Fruit fly (Drosophila melanogaster) whole organism, prepupa: ENCODE data around the gene CG5708.

Experiments
- CG10669 ChIP-seq: fragments of 200-800 bp; sonication (Bioruptor generic); optimal IDR thresholded peaks from 3 replicates; lab custom pipeline; 2018; ENCODE audit warnings: missing biosample characterization, mild to moderate bottlenecking, missing genetic modification characterization, moderate library complexity
- CG11902 ChIP-seq: fragments of 200-800 bp; sonication (Bioruptor generic); optimal IDR thresholded peaks from 3 replicates; lab custom pipeline; 2016; ENCODE audit warnings: missing biosample characterization, missing genetic modification characterization
- CG15336 ChIP-seq: fragments of 200-800 bp; sonication (Bioruptor generic); IDR thresholded peaks from 2 replicates; pipeline ENCODE4 v1.3.6; 2022; ENCODE audit warnings: missing biosample characterization, missing genetic modification characterization
- CG16779 ChIP-seq: fragments of 200-800 bp; sonication (Bioruptor generic); optimal IDR thresholded peaks from 3 replicates; lab custom pipeline; 2017; ENCODE audit warnings: missing biosample characterization, mild to moderate bottlenecking, missing genetic modification characterization
- CG3032 ChIP-seq: fragments of 200-800 bp; optimal IDR thresholded peaks from 2 replicates; lab custom pipeline; 2019; ENCODE audit warnings: missing biosample characterization, mild to moderate bottlenecking, missing genetic modification characterization, moderate library complexity
- CG4318 ChIP-seq: fragments of 200-800 bp; sonication (Bioruptor generic); optimal IDR thresholded peaks from 3 replicates; lab custom pipeline; 2017; ENCODE audit warnings: missing biosample characterization, mild to moderate bottlenecking, missing genetic modification characterization
- CG6163 ChIP-seq: fragments of 200-800 bp; sonication (Bioruptor generic); IDR thresholded peaks from 3 replicates; pipeline ENCODE4 v1.3.6; 2022; ENCODE audit warnings: missing biosample characterization, missing genetic modification characterization
- CG6808 ChIP-seq: fragments of 200-800 bp; sonication (Bioruptor generic); optimal IDR thresholded peaks from 3 replicates; lab custom pipeline; 2017; ENCODE audit warnings: missing biosample characterization, missing genetic modification characterization, mild to moderate bottlenecking, moderate library complexity, missing genetic modification reagents
- CG9139 ChIP-seq: fragments of 200-800 bp; sonication (Bioruptor generic); optimal IDR thresholded peaks from 3 replicates; lab custom pipeline; 2017; ENCODE audit warnings: missing biosample characterization, mild to moderate bottlenecking, missing genetic modification characterization
- Hr4 ChIP-seq: fragments of 200-800 bp; sonication (Bioruptor generic); optimal IDR thresholded peaks from 3 replicates; lab custom pipeline; 2016; ENCODE audit warnings: missing biosample characterization, missing genetic modification characterization
- Met ChIP-seq: fragments of 200-800 bp; sonication (Bioruptor generic); optimal IDR thresholded peaks from 3 replicates; lab custom pipeline; 2016; ENCODE audit warnings: missing biosample characterization, missing genetic modification characterization
- OdsH ChIP-seq: fragments of 200-800 bp; sonication (Bioruptor generic); optimal IDR thresholded peaks from 3 replicates; lab custom pipeline; 2016; ENCODE audit warnings: missing biosample characterization, missing genetic modification characterization
- fd59A ChIP-seq: fragments of 200-800 bp; sonication (Bioruptor generic); optimal IDR thresholded peaks from 2 replicates; lab custom pipeline; 2017; ENCODE audit warnings: missing biosample characterization, mild to moderate bottlenecking, missing genetic modification characterization, missing genetic modification reagents
- ss ChIP-seq, 2 experiments: fragments of 200-800 bp; sonication (Bioruptor generic); optimal IDR thresholded peaks; 2 replicates in 1 of 2; 3 replicates in 1 of 2; lab custom pipeline; 2017 to 2018; ENCODE audit warnings: mild to moderate bottlenecking in 2 of 2, missing biosample characterization in 2 of 2, missing genetic modification characterization in 2 of 2, moderate library complexity in 1 of 2

dm6 chr2L:10272224-10272623 is 45.6 kb upstream of the CG5708 start, which contains the start of gene trk:
- TF ChIP-seq CG16779 (tag; lab: Kevin White, UChicago) (no peak), CG3032 (tag; lab: Kevin White, UChicago) (no peak), OdsH (GFP tag; lab: Kevin White, UChicago) (no peak), CG15336 (no peak), CG11902 (no peak), Met (GFP tag; lab: Kevin White, UChicago) (no peak), CG4318 (GFP tag; lab: Kevin White, UChicago) (no peak), fd59A (GFP tag; lab: Kevin White, UChicago) (no peak), ss (GFP tag; optimal IDR thresholded peaks at IDR 0.05; lab: Kevin White, UChicago) (no peak), CG6808 (GFP tag; lab: Kevin White, UChicago) (no peak), CG6163 (GFP tag; lab: Robert Waterston, UW) (no peak), CG9139 (GFP tag; lab: Kevin White, UChicago) (no peak), Hr4 (GFP tag; lab: Kevin White, UChicago) (no peak), CG10669 (GFP tag; lab: Kevin White, UChicago) (no peak)
